Worm (Caenorhabditis elegans) whole organism, young adult: ENCODE measurements around the gene hpo-28.
A peak's percentile ranks its signal among the peaks of the same experiment; 100 is the strongest.

Source experiments
- C17E4.6 ChIP-seq: fragments of 200-800 bp; sonication (Bioruptor generic); IDR thresholded peaks from 2 replicates; pipeline ENCODE4 v1.3.6; 2022; ENCODE audit warnings: missing genetic modification reagents, missing genetic modification characterization, missing compliant biosample characterization
- F10E7.11 ChIP-seq: sonication (generic microtip); optimal IDR thresholded peaks from 2 replicates; lab custom pipeline; 2017; ENCODE audit warnings: mild to moderate bottlenecking, missing genetic modification characterization, moderate library complexity, missing compliant biosample characterization
- F23B12.7 ChIP-seq: sonication (generic microtip); optimal IDR thresholded peaks from 2 replicates; lab custom pipeline; 2017; ENCODE audit warnings: missing genetic modification characterization, mild to moderate bottlenecking, missing compliant biosample characterization, antibody characterized with exemption, moderate library complexity; ENCODE audit not compliant: insufficient read depth
- F49E8.2 ChIP-seq: sonication (generic microtip); optimal IDR thresholded peaks from 3 replicates; lab custom pipeline; 2017; ENCODE audit warnings: missing genetic modification characterization, mild to moderate bottlenecking, missing compliant biosample characterization, antibody characterized with exemption, moderate library complexity; ENCODE audit not compliant: insufficient read depth
- Y53F4B.3 ChIP-seq: fragments of 200-800 bp; sonication (Bioruptor generic); IDR thresholded peaks from 2 replicates; pipeline ENCODE4 v1.3.6; 2022; ENCODE audit warnings: missing genetic modification reagents, missing genetic modification characterization, missing compliant biosample characterization
- aptf-3 ChIP-seq: fragments of 200-800 bp; sonication (Bioruptor generic); IDR thresholded peaks from 2 replicates; pipeline ENCODE4 v1.3.6; 2022; ENCODE audit warnings: missing genetic modification characterization, missing compliant biosample characterization
- ceh-58 ChIP-seq: fragments of 200-800 bp; sonication (Bioruptor generic); IDR thresholded peaks from 2 replicates; pipeline ENCODE4 v1.3.6; 2022; ENCODE audit warnings: missing genetic modification characterization, missing compliant biosample characterization
- chd-7 ChIP-seq: sonication (generic microtip); optimal IDR thresholded peaks from 2 replicates; lab custom pipeline; 2016; ENCODE audit warnings: mild to moderate bottlenecking, missing genetic modification characterization, moderate library complexity, missing compliant biosample characterization
- fkh-3 ChIP-seq: sonication (generic microtip); optimal IDR thresholded peaks from 2 replicates; lab custom pipeline; 2016; ENCODE audit warnings: mild to moderate bottlenecking, missing genetic modification characterization, missing compliant biosample characterization
- hmg-20 ChIP-seq: fragments of 200-800 bp; sonication (Bioruptor generic); IDR thresholded peaks from 2 replicates; pipeline ENCODE4 v1.3.6; 2022; ENCODE audit warnings: missing genetic modification reagents, missing genetic modification characterization, missing compliant biosample characterization
- let-526 ChIP-seq: fragments of 200-800 bp; sonication (Bioruptor generic); IDR thresholded peaks from 2 replicates; pipeline ENCODE4 v1.3.6; 2022; ENCODE audit warnings: missing genetic modification reagents, missing genetic modification characterization, missing compliant biosample characterization
- lin-40 ChIP-seq: sonication (generic microtip); optimal IDR thresholded peaks from 2 replicates; lab custom pipeline; 2016; ENCODE audit warnings: missing genetic modification characterization, mild to moderate bottlenecking, missing compliant biosample characterization, missing genotype, missing genetic modification reagents
- lsl-1 ChIP-seq: fragments of 200-800 bp; sonication (Bioruptor generic); optimal IDR thresholded peaks from 2 replicates; lab custom pipeline; 2018; ENCODE audit warnings: mild to moderate bottlenecking, missing genetic modification characterization, moderate library complexity, missing compliant biosample characterization
- mcd-1 ChIP-seq: fragments of 200-800 bp; sonication (Bioruptor generic); IDR thresholded peaks from 2 replicates; pipeline ENCODE4 v1.3.6; 2022; ENCODE audit warnings: missing genetic modification reagents, missing genetic modification characterization, missing compliant biosample characterization
- nfya-1 ChIP-seq: sonication (generic microtip); optimal IDR thresholded peaks from 2 replicates; lab custom pipeline; 2017; ENCODE audit warnings: antibody characterized with exemption, missing compliant biosample characterization, missing genetic modification characterization, borderline replicate concordance; ENCODE audit not compliant: insufficient read depth
- nhr-179 ChIP-seq: sonication (generic microtip); optimal IDR thresholded peaks from 2 replicates; lab custom pipeline; 2016; ENCODE audit warnings: mild to moderate bottlenecking, missing genetic modification characterization, missing compliant biosample characterization
- nhr-80 ChIP-seq: sonication (generic microtip); optimal IDR thresholded peaks from 2 replicates; lab custom pipeline; 2016; ENCODE audit warnings: missing genetic modification characterization, missing compliant biosample characterization
- pbrm-1 ChIP-seq: fragments of 200-800 bp; sonication (Bioruptor generic); IDR thresholded peaks from 2 replicates; pipeline ENCODE4 v1.3.6; 2022; ENCODE audit warnings: missing genetic modification reagents, missing genetic modification characterization, missing compliant biosample characterization
- rec-8 ChIP-seq, 2 experiments: sonication (generic microtip); optimal IDR thresholded peaks; 2 replicates each; lab custom pipeline; 2016; ENCODE audit warnings: mild to moderate bottlenecking in 2 of 2, missing genetic modification characterization in 2 of 2, missing genetic modification reagents in 2 of 2, missing genotype in 2 of 2, missing biosample characterization in 1 of 2, missing compliant biosample characterization in 1 of 2, moderate library complexity in 1 of 2
- rpc-1 ChIP-seq, 2 experiments: fragments of 150-350 bp in 1 of 2; sonication (generic microtip) in 1 of 2; optimal IDR thresholded peaks; 2 replicates each; lab custom pipeline; 2014 to 2018; ENCODE audit warnings: missing biosample characterization in 1 of 2, missing genetic modification characterization in 1 of 2, missing genetic modification reagents in 1 of 2, missing genotype in 1 of 2
- snpc-4 ChIP-seq, 5 experiments: fragments of 150-350 bp in 1 of 5; sonication (generic microtip) in 4 of 5; optimal IDR thresholded peaks; 2 replicates each; lab custom pipeline; 2014 to 2018; ENCODE audit warnings: missing genetic modification characterization in 5 of 5, missing biosample characterization in 3 of 5, antibody characterized with exemption in 2 of 5, mild to moderate bottlenecking in 2 of 5, missing compliant biosample characterization in 2 of 5, missing genotype in 2 of 5, moderate library complexity in 2 of 5, missing genetic modification reagents in 1 of 5
- zim-3 ChIP-seq: sonication (generic microtip); optimal IDR thresholded peaks from 2 replicates; lab custom pipeline; 2017; ENCODE audit warnings: mild to moderate bottlenecking, missing genetic modification characterization, moderate library complexity, missing compliant biosample characterization
- ztf-18 ChIP-seq: sonication (generic microtip); optimal IDR thresholded peaks from 2 replicates; lab custom pipeline; 2016; ENCODE audit warnings: missing genotype, mild to moderate bottlenecking, missing genetic modification characterization, missing compliant biosample characterization
- ztf-6 ChIP-seq: fragments of 200-800 bp; sonication (Bioruptor generic); IDR thresholded peaks from 2 replicates; pipeline ENCODE4 v1.3.6; 2022; ENCODE audit warnings: missing genetic modification reagents, missing genetic modification characterization, missing compliant biosample characterization

The hpo-28 gene

ce11 chrIII:5743084-5743483, 34.0 kb upstream of the hpo-28 start, which contains the start of gene B0244.15:
Gene B0244.15, plus strand, starts transcription at chrIII:5743384.
- TF ChIP-seq lin-40 (tag; lab: Kevin White, UChicago) (no peak), nhr-179 (tag; lab: Kevin White, UChicago) (no peak)

- TF ChIP-seq nfya-1 (tag; lab: Kevin White, UChicago) (no peak), aptf-3 (GFP tag; lab: Robert Waterston, UW) (no peak), ztf-18 (tag; lab: Kevin White, UChicago) (no peak), fkh-3 (tag; lab: Kevin White, UChicago) (no peak), F23B12.7 (tag; lab: Kevin White, UChicago) (no peak), Y53F4B.3 (GFP tag; lab: Robert Waterston, UW) (no peak), zim-3 (tag; lab: Kevin White, UChicago) (no peak), rec-8 (tag; optimal IDR thresholded peaks at IDR 0.05; lab: Kevin White, UChicago) (no peak), F49E8.2 (tag; lab: Kevin White, UChicago) (no peak), F10E7.11 (no peak), pbrm-1 (GFP tag; lab: Robert Waterston, UW) (no peak), ceh-58 (GFP tag; lab: Robert Waterston, UW) (no peak), C17E4.6 (no peak), lsl-1 (no peak), let-526 (GFP tag; lab: Robert Waterston, UW) (no peak), snpc-4 (GFP tag; optimal IDR thresholded peaks at IDR 0.05; lab: Kevin White, UChicago) (no peak), snpc-4 (tag; optimal IDR thresholded peaks at IDR 0.05; lab: Kevin White, UChicago) (no peak), mcd-1 (GFP tag; lab: Robert Waterston, UW) (no peak)
Measured at ce11 chrIII:5740666-5741065, 31.5 kb upstream of the hpo-28 start, which contains the start of gene B0244.16. Gene B0244.16, plus strand, starts transcription at chrIII:5740966.

- TF ChIP-seq hmg-20 (no peak), nhr-80 (tag; lab: Kevin White, UChicago) (no peak), aptf-3 (GFP tag; lab: Robert Waterston, UW) (no peak), ceh-58 (GFP tag; lab: Robert Waterston, UW) (no peak)
Measured at ce11 chrIII:5737708-5738107, 28.6 kb upstream of the hpo-28 start, which contains the start of gene B0244.6. Gene B0244.6, plus strand, starts transcription at chrIII:5738008.

- TF ChIP-seq rpc-1 (optimal IDR thresholded peaks at IDR 0.05; lab: Kevin White, UChicago), result no peak
- no peak for TF ChIP-seq rpc-1 (tag; optimal IDR thresholded peaks at IDR 0.05; lab: Kevin White, UChicago)
- TF ChIP-seq nhr-80 (tag; lab: Kevin White, UChicago), result peak; percentile 49
Measured at ce11 chrIII:5734905-5735304, 25.8 kb upstream of the hpo-28 start, which contains the start of gene B0244.10. Gene B0244.10, plus strand, starts transcription at chrIII:5735158.

ce11 chrIII:5734328-5734727, 25.2 kb upstream of the hpo-28 start:
- TF ChIP-seq chd-7 (tag; lab: Kevin White, UChicago), result no peak
- TF ChIP-seq snpc-4 (GFP tag; optimal IDR thresholded peaks at IDR 0.05; lab: Kevin White, UChicago), result no peak
- peak in 2 of 4 experiments; percentile 45 to 66 for TF ChIP-seq snpc-4 (tag; optimal IDR thresholded peaks at IDR 0.05; lab: Kevin White, UChicago)
- TF ChIP-seq, all 124 proteins: peak for 1

- TF ChIP-seq F10E7.11 (no peak), nhr-80 (tag; lab: Kevin White, UChicago) (peak; percentile 0)
Measured at ce11 chrIII:5732925-5733324, 23.8 kb upstream of the hpo-28 start, which contains the start of gene B0244.17. Gene B0244.17, plus strand, starts transcription at chrIII:5733225.

ce11 chrIII:5730980-5731636, 22.0 kb upstream of the hpo-28 start, which contains the start of the genes B0244.9 and B0244.7:
Gene B0244.9, minus strand, starts transcription at chrIII:5731030.
Gene B0244.7, plus strand, starts transcription at chrIII:5731501.
- no peak for TF ChIP-seq Y53F4B.3 (GFP tag; lab: Robert Waterston, UW)
- peak; percentile 16 for TF ChIP-seq nhr-80 (tag; lab: Kevin White, UChicago)
- no peak for TF ChIP-seq ztf-6 (GFP tag; lab: Robert Waterston, UW)
